Worm (Caenorhabditis elegans) whole organism, L3 larva: ENCODE results near the gene dis-3.

Experiments
- aly-2 ChIP-seq: fragments of 150-350 bp; optimal IDR thresholded peaks from 2 replicates; lab custom pipeline; 2014; ENCODE audit warnings: missing biosample characterization, missing genetic modification characterization
- hmg-11 ChIP-seq: sonication (generic microtip); optimal IDR thresholded peaks from 2 replicates; lab custom pipeline; 2016; ENCODE audit warnings: missing genetic modification characterization, missing compliant biosample characterization
- jun-1 ChIP-seq: fragments of 150-350 bp; optimal IDR thresholded peaks from 2 replicates; lab custom pipeline; 2014; ENCODE audit warnings: missing biosample characterization, missing genetic modification reagents, missing genetic modification characterization
- nhr-25 ChIP-seq: sonication (generic microtip); optimal IDR thresholded peaks from 2 replicates; lab custom pipeline; 2017; ENCODE audit warnings: missing biosample characterization, missing genetic modification characterization
- nhr-28 ChIP-seq: fragments of 150-350 bp; optimal IDR thresholded peaks from 2 replicates; lab custom pipeline; 2014; ENCODE audit warnings: missing biosample characterization, missing genetic modification characterization
- nhr-76 ChIP-seq: fragments of 150-350 bp; sonication (generic microtip); optimal IDR thresholded peaks from 5 replicates; lab custom pipeline; 2014; ENCODE audit warnings: missing biosample characterization, missing genetic modification characterization
- pha-4 ChIP-seq: fragments of 150-350 bp; optimal IDR thresholded peaks from 2 replicates; lab custom pipeline; 2014; ENCODE audit warnings: missing biosample characterization, missing genetic modification reagents, missing genetic modification characterization
- pqm-1 ChIP-seq: fragments of 150-350 bp; optimal IDR thresholded peaks from 2 replicates; lab custom pipeline; 2017; ENCODE audit warnings: missing biosample characterization, missing genetic modification characterization, inconsistent platforms
- sea-2 ChIP-seq: fragments of 150-350 bp; sonication (generic microtip); optimal IDR thresholded peaks from 4 replicates; lab custom pipeline; 2014; ENCODE audit warnings: missing biosample characterization, missing genetic modification reagents, missing genetic modification characterization
- unc-62 ChIP-seq: fragments of 150-350 bp; sonication (generic microtip); optimal IDR thresholded peaks from 4 replicates; lab custom pipeline; 2014; ENCODE audit warnings: missing biosample characterization, missing genetic modification reagents, missing genetic modification characterization

- no peak for TF ChIP-seq nhr-25
- no peak for TF ChIP-seq sea-2 (GFP tag; lab: Kevin White, UChicago)
- TF ChIP-seq aly-2 (tag; lab: Kevin White, UChicago), result no peak
- no peak for TF ChIP-seq nhr-28 (tag; lab: Kevin White, UChicago)
- TF ChIP-seq jun-1 (tag; lab: Kevin White, UChicago), result no peak
- no peak for TF ChIP-seq hmg-11 (tag; lab: Kevin White, UChicago)
- TF ChIP-seq nhr-76 (tag; lab: Kevin White, UChicago), result no peak
- TF ChIP-seq pqm-1, result no peak
- no peak for TF ChIP-seq pha-4 (tag; lab: Kevin White, UChicago)
- TF ChIP-seq unc-62, result no peak
Measured at ce11 chrIV:10051088-10051487, 45.9 kb upstream of the dis-3 start, which contains the start of gene T04B2.8.
